ENCODE assay signal across 4 fruit fly cellular contexts in genomic region chrX:19479869-19480326, dm6.
A peak's percentile ranks its signal among the peaks of the same experiment; 100 is the strongest.
TF ChIP-seq lines count a peak whose summit lies in the region.

Gene Naa15-16 (plus strand): TSS chrX:19479984.
Gene mRpS14 (minus strand): TSS chrX:19480238.

- TF ChIP-seq CTCF in whole organism, embryonic (GFP tag; optimal IDR thresholded peaks at IDR 0.05; lab: Kevin White, UChicago) = no peak

TF ChIP-seq in whole organism, adult, 20 proteins besides CTCF, POLR2A, EP300 and RAD21:
- TF ChIP-seq CG1620 (GFP tag; optimal IDR thresholded peaks at IDR 0.05; lab: Kevin White, UChicago) (no peak), Hr96 (GFP tag; optimal IDR thresholded peaks at IDR 0.05; lab: Kevin White, UChicago) (no peak), Crg-1 (GFP tag; optimal IDR thresholded peaks at IDR 0.05; lab: Kevin White, UChicago) (no peak), tj (GFP tag; optimal IDR thresholded peaks at IDR 0.05; lab: Kevin White, UChicago) (peak; percentile 71), CG7101 (tag; optimal IDR thresholded peaks at IDR 0.05; lab: Kevin White, UChicago) (no peak), Clk (GFP tag; optimal IDR thresholded peaks at IDR 0.05; lab: Kevin White, UChicago) (no peak), cic (GFP tag; optimal IDR thresholded peaks at IDR 0.05; lab: Kevin White, UChicago) (peak; percentile 56), CG7045 (GFP tag; optimal IDR thresholded peaks at IDR 0.05; lab: Kevin White, UChicago) (no peak), cnc (optimal IDR thresholded peaks at IDR 0.05; lab: Kevin White, UChicago) (peak; percentile 79 to 97), toe (GFP tag; optimal IDR thresholded peaks at IDR 0.05; lab: Kevin White, UChicago) (no peak), CG33017 (tag; optimal IDR thresholded peaks at IDR 0.05; lab: Kevin White, UChicago) (no peak), CG5204 (GFP tag; optimal IDR thresholded peaks at IDR 0.05; lab: Kevin White, UChicago) (no peak), kay (GFP tag; lab: Kevin White, UChicago; ENCODE audit: borderline replicate concordance) (no peak), CG14711 (tag; optimal IDR thresholded peaks at IDR 0.05; lab: Kevin White, UChicago) (no peak), bab1 (GFP tag; optimal IDR thresholded peaks at IDR 0.05; lab: Kevin White, UChicago) (no peak), CG12768 (GFP tag; optimal IDR thresholded peaks at IDR 0.05; lab: Kevin White, UChicago) (no peak), pad (GFP tag; optimal IDR thresholded peaks at IDR 0.05; lab: Kevin White, UChicago) (no peak), CG11617 (GFP tag; optimal IDR thresholded peaks at IDR 0.05; lab: Kevin White, UChicago) (peak; percentile 43), Mnt (GFP tag; optimal IDR thresholded peaks at IDR 0.05; lab: Kevin White, UChicago) (peak; percentile 100), ovo (GFP tag; optimal IDR thresholded peaks at IDR 0.05; lab: Kevin White, UChicago) (no peak)

TF ChIP-seq in whole organism, embryonic, 481 proteins besides CTCF, POLR2A, EP300 and RAD21 (continues in another document):
- TF ChIP-seq Hmx (GFP tag; optimal IDR thresholded peaks at IDR 0.05; lab: Kevin White, UChicago) = no peak
- no peak for TF ChIP-seq sr (GFP tag; IDR thresholded peaks at IDR 0.05; lab: Robert Waterston, UW)
- peak; percentile 78 for TF ChIP-seq yki (optimal IDR thresholded peaks at IDR 0.05; lab: Kevin White, UChicago)
- peak; percentile 50 for TF ChIP-seq dm (GFP tag; optimal IDR thresholded peaks at IDR 0.05; lab: Kevin White, UChicago)
- peak; percentile 14 for TF ChIP-seq HmgD (GFP tag; optimal IDR thresholded peaks at IDR 0.05; lab: Kevin White, UChicago)
- peak; percentile 91 for TF ChIP-seq Sin3A (optimal IDR thresholded peaks at IDR 0.05; lab: Kevin White, UChicago)
- TF ChIP-seq CG4328 (GFP tag; optimal IDR thresholded peaks at IDR 0.05; lab: Kevin White, UChicago) = no peak
- TF ChIP-seq CG42726 (GFP tag; IDR thresholded peaks at IDR 0.05; lab: Robert Waterston, UW; ENCODE audit: partially characterized antibody) = no peak
- TF ChIP-seq Hr3 (GFP tag; optimal IDR thresholded peaks at IDR 0.05; lab: Kevin White, UChicago) = no peak
- peak; percentile 70 for TF ChIP-seq CG15514 (GFP tag; optimal IDR thresholded peaks at IDR 0.05; lab: Kevin White, UChicago)
- no peak for TF ChIP-seq CG12219 (GFP tag; optimal IDR thresholded peaks at IDR 0.05; lab: Kevin White, UChicago)
- no peak for TF ChIP-seq CG7372 (GFP tag; IDR thresholded peaks at IDR 0.05; lab: Robert Waterston, UW)
- TF ChIP-seq stc (GFP tag; IDR thresholded peaks at IDR 0.05; lab: Robert Waterston, UW) = no peak
- TF ChIP-seq CG8924 (tag; optimal IDR thresholded peaks at IDR 0.05; lab: Kevin White, UChicago) = no peak
- no peak for TF ChIP-seq Antp (GFP tag; optimal IDR thresholded peaks at IDR 0.05; lab: Kevin White, UChicago)
- no peak for TF ChIP-seq CG8944 (GFP tag; optimal IDR thresholded peaks at IDR 0.05; lab: Kevin White, UChicago)
- TF ChIP-seq bbx (GFP tag; IDR thresholded peaks at IDR 0.05; lab: Robert Waterston, UW; ENCODE audit: partially characterized antibody) = peak; percentile 64; the same call in 1 of the 2 replicates
- no peak for TF ChIP-seq CG8765 (GFP tag; IDR thresholded peaks at IDR 0.05; lab: Robert Waterston, UW)
- 0 out of 3 replicates have a peak, but pooled peaks have one; percentile 19 for TF ChIP-seq knrl (GFP tag; IDR thresholded peaks at IDR 0.05; lab: Robert Waterston, UW; ENCODE audit: partially characterized antibody)
- TF ChIP-seq CG2129 (GFP tag; IDR thresholded peaks at IDR 0.05; lab: Robert Waterston, UW; ENCODE audit: partially characterized antibody) = no peak
- 0 out of 4 replicates have a peak, but pooled peaks have one; percentile 40 for TF ChIP-seq Dll (GFP tag; IDR thresholded peaks at IDR 0.05; lab: Robert Waterston, UW; ENCODE audit: partially characterized antibody)
- peak; percentile 1 for TF ChIP-seq jumu (GFP tag; optimal IDR thresholded peaks at IDR 0.05; lab: Kevin White, UChicago)
- peak; percentile 22 for TF ChIP-seq twi (tag; optimal IDR thresholded peaks at IDR 0.05; lab: Kevin White, UChicago)
- no peak for TF ChIP-seq Bteb2 (GFP tag; optimal IDR thresholded peaks at IDR 0.05; lab: Kevin White, UChicago)

TF ChIP-seq in whole organism, prepupa, 60 proteins besides CTCF, POLR2A, EP300 and RAD21:
- TF ChIP-seq Eip93F (GFP tag; optimal IDR thresholded peaks at IDR 0.05; lab: Kevin White, UChicago) (no peak), Sox14 (GFP tag; optimal IDR thresholded peaks at IDR 0.05; lab: Kevin White, UChicago) (peak; percentile 45), dsx (GFP tag; optimal IDR thresholded peaks at IDR 0.05; lab: Kevin White, UChicago; ENCODE audit: poor library complexity, severe bottlenecking) (peak; percentile 74)

TF ChIP-seq in whole organism, wandering third instar larva, 38 proteins besides CTCF, POLR2A, EP300 and RAD21:
- TF ChIP-seq Rel (GFP tag; optimal IDR thresholded peaks at IDR 0.05; lab: Kevin White, UChicago) (no peak), Rel (tag; optimal IDR thresholded peaks at IDR 0.05; lab: Kevin White, UChicago) (no peak), Myc (optimal IDR thresholded peaks at IDR 0.05; lab: Kevin White, UChicago) (peak; percentile 57), GATAd (GFP tag; optimal IDR thresholded peaks at IDR 0.05; lab: Kevin White, UChicago) (no peak), Sp1 (GFP tag; optimal IDR thresholded peaks at IDR 0.05; lab: Kevin White, UChicago) (peak; percentile 19), N (GFP tag; optimal IDR thresholded peaks at IDR 0.05; lab: Kevin White, UChicago) (no peak), sv (GFP tag; optimal IDR thresholded peaks at IDR 0.05; lab: Kevin White, UChicago) (no peak)
